Fruit fly (Drosophila melanogaster) whole organism, embryonic: Measurements from ENCODE around the gene CG2059.

Experiments used
- Atf3 ChIP-seq: fragments of 200-800 bp; sonication (Bioruptor generic); optimal IDR thresholded peaks from 3 replicates; lab custom pipeline; 2016; ENCODE audit warnings: missing biosample characterization, missing genetic modification characterization
- CG10543 ChIP-seq: fragments of 200-800 bp; sonication (Bioruptor generic); optimal IDR thresholded peaks from 3 replicates; lab custom pipeline; 2017; ENCODE audit warnings: missing biosample characterization, mild to moderate bottlenecking, missing genetic modification characterization, moderate library complexity
- CG11456 ChIP-seq: fragments of 200-800 bp; sonication (Bioruptor generic); IDR thresholded peaks from 3 replicates; pipeline ENCODE4 v1.3.6; 2022; ENCODE audit warnings: missing biosample characterization, missing genetic modification characterization
- CG11723 ChIP-seq: fragments of 200-800 bp; sonication (Bioruptor generic); optimal IDR thresholded peaks from 2 replicates; lab custom pipeline; 2017; ENCODE audit warnings: missing biosample characterization, mild to moderate bottlenecking, missing genetic modification characterization
- CG12071 ChIP-seq: fragments of 200-800 bp; sonication (Bioruptor generic); optimal IDR thresholded peaks from 3 replicates; lab custom pipeline; 2018; ENCODE audit warnings: missing biosample characterization, mild to moderate bottlenecking, missing genetic modification characterization
- CG1233 ChIP-seq: fragments of 200-800 bp; sonication (Bioruptor generic); optimal IDR thresholded peaks from 4 replicates; lab custom pipeline; 2018; ENCODE audit warnings: missing biosample characterization, mild to moderate bottlenecking, missing genetic modification characterization
- CG12942 ChIP-seq: fragments of 200-800 bp; sonication (Bioruptor generic); optimal IDR thresholded peaks from 3 replicates; lab custom pipeline; 2016; ENCODE audit warnings: missing biosample characterization, missing genetic modification characterization
- CG14014 ChIP-seq: fragments of 200-800 bp; sonication (Bioruptor generic); IDR thresholded peaks from 2 replicates; pipeline ENCODE4 v1.3.6; 2022; ENCODE audit warnings: missing biosample characterization, missing genetic modification characterization
- CG17328 ChIP-seq: fragments of 200-800 bp; sonication (Bioruptor generic); IDR thresholded peaks from 2 replicates; pipeline ENCODE4 v1.3.6; 2022; ENCODE audit warnings: missing biosample characterization, missing genetic modification characterization
- CG18599 ChIP-seq: fragments of 200-800 bp; sonication (Bioruptor generic); optimal IDR thresholded peaks from 3 replicates; lab custom pipeline; 2017; ENCODE audit warnings: missing biosample characterization, missing genetic modification characterization, mild to moderate bottlenecking, moderate library complexity, missing genetic modification reagents
- CG18764 ChIP-seq: fragments of 200-800 bp; sonication (Bioruptor generic); optimal IDR thresholded peaks from 3 replicates; lab custom pipeline; 2016; ENCODE audit warnings: missing biosample characterization, missing genetic modification characterization
- CG2202 ChIP-seq: fragments of 200-800 bp; sonication (Bioruptor generic); optimal IDR thresholded peaks from 2 replicates; lab custom pipeline; 2018; ENCODE audit warnings: missing biosample characterization, mild to moderate bottlenecking, missing genetic modification characterization
- CG3065 ChIP-seq: fragments of 200-800 bp; sonication (Bioruptor generic); optimal IDR thresholded peaks from 2 replicates; lab custom pipeline; 2016; ENCODE audit warnings: missing biosample characterization, missing genetic modification characterization
- CG3407 ChIP-seq: fragments of 200-800 bp; sonication (Bioruptor generic); optimal IDR thresholded peaks from 2 replicates; lab custom pipeline; 2018; ENCODE audit warnings: missing biosample characterization, mild to moderate bottlenecking, missing genetic modification characterization
- CG4328 ChIP-seq: fragments of 200-800 bp; sonication (Bioruptor generic); optimal IDR thresholded peaks from 3 replicates; lab custom pipeline; 2017; ENCODE audit warnings: missing biosample characterization, missing genetic modification reagents, missing genetic modification characterization
- CG6272 ChIP-seq: fragments of 200-800 bp; sonication (Bioruptor generic); IDR thresholded peaks from 2 replicates; pipeline ENCODE4 v1.3.6; 2022; ENCODE audit warnings: missing biosample characterization, missing genetic modification characterization
- CG7786 ChIP-seq: fragments of 200-800 bp; sonication (Bioruptor generic); optimal IDR thresholded peaks from 2 replicates; lab custom pipeline; 2016; ENCODE audit warnings: missing biosample characterization, missing genetic modification characterization
- CG8478 ChIP-seq: fragments of >200 bp; optimal IDR thresholded peaks from 2 replicates; lab custom pipeline; 2018
- E2f2 ChIP-seq: fragments of 200-800 bp; sonication (Bioruptor generic); IDR thresholded peaks from 2 replicates; pipeline ENCODE4 v1.3.6; 2022; ENCODE audit warnings: missing biosample characterization, missing genetic modification characterization
- Gug ChIP-seq: fragments of 200-800 bp; sonication (Bioruptor generic); IDR thresholded peaks from 4 replicates; pipeline ENCODE4 v1.3.6; 2022; ENCODE audit warnings: missing biosample characterization, missing genetic modification characterization
- Jarid2 ChIP-seq: fragments of 200-800 bp; sonication (Bioruptor generic); optimal IDR thresholded peaks from 3 replicates; lab custom pipeline; 2017; ENCODE audit warnings: mild to moderate bottlenecking, missing biosample characterization, missing genetic modification reagents, missing genetic modification characterization
- MESR4 ChIP-seq: fragments of 200-800 bp; sonication (Bioruptor generic); optimal IDR thresholded peaks from 2 replicates; lab custom pipeline; 2018; ENCODE audit warnings: missing biosample characterization, mild to moderate bottlenecking, missing genetic modification characterization, moderate library complexity
- Max ChIP-seq: fragments of 200-800 bp; sonication (Bioruptor generic); optimal IDR thresholded peaks from 2 replicates; lab custom pipeline; 2016; ENCODE audit warnings: missing biosample characterization, mild to moderate bottlenecking, missing genetic modification characterization
- NK7.1 ChIP-seq: fragments of 200-800 bp; sonication (Bioruptor generic); optimal IDR thresholded peaks from 3 replicates; lab custom pipeline; 2016; ENCODE audit warnings: missing biosample characterization, missing genetic modification characterization
- Neu2 ChIP-seq: fragments of 200-800 bp; sonication (Bioruptor generic); optimal IDR thresholded peaks from 3 replicates; lab custom pipeline; 2016; ENCODE audit warnings: missing biosample characterization, missing genetic modification characterization, borderline replicate concordance
- Oaz ChIP-seq: fragments of 200-800 bp; sonication (Bioruptor generic); IDR thresholded peaks from 2 replicates; pipeline ENCODE4 v1.3.6; 2022; ENCODE audit warnings: missing biosample characterization, missing genetic modification characterization
- Opbp ChIP-seq: fragments of 200-800 bp; sonication (Bioruptor generic); IDR thresholded peaks from 3 replicates; pipeline ENCODE4 v1.3.6; 2022; ENCODE audit warnings: missing biosample characterization, missing genetic modification characterization; ENCODE audit not compliant: partially characterized antibody
- Scr ChIP-seq: fragments of 200-800 bp; sonication (Bioruptor generic); IDR thresholded peaks from 2 replicates; pipeline ENCODE4 v1.3.6; 2022; ENCODE audit warnings: missing biosample characterization, missing genetic modification characterization; ENCODE audit not compliant: partially characterized antibody
- Sin3A ChIP-seq: fragments of >200 bp; optimal IDR thresholded peaks from 2 replicates; lab custom pipeline; 2018
- Taf1 ChIP-seq: fragments of 200-800 bp; sonication (Bioruptor generic); IDR thresholded peaks from 2 replicates; pipeline ENCODE4 v1.3.6; 2022; ENCODE audit warnings: missing biosample characterization, missing genetic modification characterization
- abd-A ChIP-seq: fragments of 200-800 bp; sonication (Bioruptor generic); optimal IDR thresholded peaks from 3 replicates; lab custom pipeline; 2019; ENCODE audit warnings: missing biosample characterization, mild to moderate bottlenecking, missing genetic modification characterization, moderate library complexity
- al ChIP-seq: fragments of 200-800 bp; sonication (Bioruptor generic); IDR thresholded peaks from 2 replicates; pipeline ENCODE4 v1.3.6; 2022; ENCODE audit warnings: missing biosample characterization, missing genetic modification characterization
- bcd ChIP-seq: fragments of 200-800 bp; sonication (Bioruptor generic); optimal IDR thresholded peaks from 2 replicates; lab custom pipeline; 2017; ENCODE audit warnings: missing biosample characterization, mild to moderate bottlenecking, missing genetic modification characterization
- dysf ChIP-seq: fragments of 200-800 bp; sonication (Bioruptor generic); IDR thresholded peaks from 3 replicates; pipeline ENCODE4 v1.3.6; 2022; ENCODE audit warnings: missing biosample characterization, missing genetic modification characterization
- fd64A ChIP-seq: fragments of 200-800 bp; sonication (Bioruptor generic); optimal IDR thresholded peaks from 3 replicates; lab custom pipeline; 2018; ENCODE audit warnings: missing biosample characterization, mild to moderate bottlenecking, missing genetic modification characterization
- fu2 ChIP-seq: fragments of 200-800 bp; sonication (Bioruptor generic); optimal IDR thresholded peaks from 2 replicates; lab custom pipeline; 2016; ENCODE audit warnings: missing biosample characterization, missing genetic modification characterization
- gcm ChIP-seq: fragments of 200-800 bp; sonication (Bioruptor generic); optimal IDR thresholded peaks from 2 replicates; lab custom pipeline; 2019; ENCODE audit warnings: missing biosample characterization, mild to moderate bottlenecking, missing genetic modification characterization, moderate library complexity
- gem ChIP-seq: fragments of 200-800 bp; sonication (Bioruptor generic); optimal IDR thresholded peaks from 2 replicates; lab custom pipeline; 2019; ENCODE audit warnings: missing biosample characterization, mild to moderate bottlenecking, missing genetic modification characterization, moderate library complexity
- gfzf ChIP-seq: fragments of 200-800 bp; sonication (Bioruptor generic); optimal IDR thresholded peaks from 2 replicates; lab custom pipeline; 2016; ENCODE audit warnings: missing biosample characterization, mild to moderate bottlenecking, missing genetic modification characterization, moderate library complexity
- hkb ChIP-seq, 2 experiments: fragments of 200-800 bp in 1 of 2; fragments of >200 bp in 1 of 2; sonication (Bioruptor generic) in 1 of 2; IDR thresholded peaks in 1 of 2; optimal IDR thresholded peaks in 1 of 2; 2 replicates each; pipeline versions ENCODE4 v1.3.6 to Lab custom; 2017 to 2022; ENCODE audit warnings: missing biosample characterization in 1 of 2, missing genetic modification characterization in 1 of 2
- knrl ChIP-seq: fragments of 200-800 bp; sonication (Bioruptor generic); IDR thresholded peaks from 3 replicates; pipeline ENCODE4 v1.3.6; 2022; ENCODE audit warnings: missing biosample characterization, missing genetic modification characterization; ENCODE audit not compliant: partially characterized antibody
- lab ChIP-seq: fragments of 200-800 bp; sonication (Bioruptor generic); optimal IDR thresholded peaks from 3 replicates; lab custom pipeline; 2017; ENCODE audit warnings: missing biosample characterization, missing genetic modification characterization, mild to moderate bottlenecking, moderate library complexity, missing genetic modification reagents
- odd ChIP-seq: fragments of 200-800 bp; sonication (Bioruptor generic); optimal IDR thresholded peaks from 2 replicates; lab custom pipeline; 2017; ENCODE audit warnings: missing biosample characterization, mild to moderate bottlenecking, missing genetic modification characterization
- pfk ChIP-seq: fragments of 200-800 bp; sonication (Bioruptor generic); optimal IDR thresholded peaks from 2 replicates; lab custom pipeline; 2018; ENCODE audit warnings: missing biosample characterization, mild to moderate bottlenecking, missing genetic modification characterization, moderate library complexity
- pnt ChIP-seq: fragments of 200-800 bp; sonication (Bioruptor generic); optimal IDR thresholded peaks from 3 replicates; lab custom pipeline; 2016; ENCODE audit warnings: missing biosample characterization, missing genetic modification characterization
- ranshi ChIP-seq: fragments of 200-800 bp; sonication (Bioruptor generic); IDR thresholded peaks from 2 replicates; pipeline ENCODE4 v1.3.6; 2022; ENCODE audit warnings: missing biosample characterization, missing genetic modification characterization
- sens ChIP-seq: fragments of 200-800 bp; sonication (Bioruptor generic); peaks from one replicate; lab custom pipeline; 2016; ENCODE audit warnings: missing biosample characterization, missing genetic modification characterization
- slou ChIP-seq: fragments of 200-800 bp; sonication (Bioruptor generic); optimal IDR thresholded peaks from 3 replicates; lab custom pipeline; 2016; ENCODE audit warnings: missing biosample characterization, missing genetic modification characterization
- vvl ChIP-seq: fragments of 200-800 bp; sonication (Bioruptor generic); IDR thresholded peaks from 2 replicates; pipeline ENCODE4 v1.3.6; 2022; ENCODE audit warnings: missing biosample characterization, missing genetic modification characterization
- zfh2 ChIP-seq: fragments of 200-800 bp; sonication (Bioruptor generic); optimal IDR thresholded peaks from 2 replicates; lab custom pipeline; 2016; ENCODE audit warnings: missing biosample characterization, missing genetic modification characterization

Gene CG2059

DNA sequence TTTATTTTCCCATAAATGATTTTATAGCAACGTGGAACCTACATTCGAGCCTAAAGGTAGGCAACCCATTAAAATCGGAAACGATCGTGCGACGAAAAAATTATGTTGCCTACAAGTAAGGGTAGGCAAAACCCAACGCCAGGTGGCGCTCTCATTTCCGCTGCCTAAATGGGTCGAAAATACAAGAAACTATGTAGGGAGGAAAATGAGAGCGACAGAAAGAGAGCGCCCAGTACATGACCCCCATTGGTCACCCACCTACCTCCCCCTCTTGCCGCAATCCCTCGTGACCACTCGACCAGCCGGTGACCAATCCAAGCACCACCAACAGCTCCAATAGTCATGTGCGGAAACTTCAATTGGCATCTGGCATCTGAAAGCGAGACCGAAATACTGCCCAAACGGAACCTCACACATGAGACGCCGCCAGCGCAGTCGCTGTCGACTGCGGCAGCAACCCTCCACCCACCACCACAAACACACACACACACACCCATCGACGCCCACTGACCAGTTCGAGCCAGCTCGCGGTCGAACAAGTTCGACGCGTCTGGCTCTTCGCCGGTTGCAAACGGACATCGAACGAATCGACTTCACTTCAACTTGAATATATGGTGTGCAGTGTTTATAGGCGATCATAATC is 44.1 kb upstream of the CG2059 start (continued):
- TF ChIP-seq bcd (GFP tag; lab: Kevin White, UChicago) (peak; percentile 92), MESR4 (GFP tag; lab: Kevin White, UChicago) (peak; percentile 6), CG18764 (GFP tag; lab: Kevin White, UChicago) (peak; percentile 82), Neu2 (GFP tag; lab: Kevin White, UChicago) (no peak), gem (tag; lab: Kevin White, UChicago) (peak; percentile 67), Oaz (GFP tag; lab: Robert Waterston, UW) (peak; percentile 70), Opbp (GFP tag; lab: Robert Waterston, UW) (peak; percentile 45; the same call in 1 of the 3 replicates), E2f2 (GFP tag; lab: Robert Waterston, UW) (peak; percentile 31; the same call in 1 of the 2 replicates), CG6272 (GFP tag; lab: Robert Waterston, UW) (peak; percentile 60; the same call in 1 of the 2 replicates), CG3407 (peak; percentile 82), CG14014 (peak; percentile 78), CG17328 (GFP tag; lab: Robert Waterston, UW) (peak; percentile 85), CG10543 (GFP tag; lab: Kevin White, UChicago) (peak; percentile 84), al (GFP tag; lab: Robert Waterston, UW) (peak; percentile 41; the same call in 1 of the 2 replicates), pnt (GFP tag; lab: Kevin White, UChicago) (peak; percentile 49), CG1233 (GFP tag; lab: Kevin White, UChicago) (peak; percentile 89), CG3065 (GFP tag; lab: Kevin White, UChicago) (peak; percentile 66), sens (GFP tag; lab: Kevin White, UChicago) (peak; percentile 93), CG11723 (GFP tag; lab: Kevin White, UChicago) (peak; percentile 80), hkb (optimal IDR thresholded peaks at IDR 0.05; lab: Kevin White, UChicago) (no peak), hkb (GFP tag; IDR thresholded peaks at IDR 0.05; lab: Robert Waterston, UW) (peak; percentile 73), CG12942 (GFP tag; lab: Kevin White, UChicago) (peak; percentile 68), Gug (peak; percentile 41; the same call in 1 of the 4 replicates), vvl (GFP tag; lab: Robert Waterston, UW) (peak; percentile 90), CG2202 (tag; lab: Kevin White, UChicago) (peak; percentile 83), fu2 (peak; percentile 52), CG11456 (peak; percentile 95), Sin3A (lab: Kevin White, UChicago) (no peak), CG8478 (no peak), gfzf (GFP tag; lab: Kevin White, UChicago) (no peak), Atf3 (peak; percentile 45), NK7.1 (peak; percentile 60), pfk (peak; percentile 69), Scr (no peak), odd (GFP tag; lab: Kevin White, UChicago) (peak; percentile 80), Taf1 (GFP tag; lab: Robert Waterston, UW) (no peak), gcm (GFP tag; lab: Kevin White, UChicago) (peak; percentile 72), CG18599 (peak; percentile 68), dysf (peak; percentile 82), CG7786 (GFP tag; lab: Kevin White, UChicago) (peak; percentile 54), slou (GFP tag; lab: Kevin White, UChicago) (peak; percentile 72), Jarid2 (GFP tag; lab: Kevin White, UChicago) (peak; percentile 71), abd-A (tag; lab: Kevin White, UChicago) (no peak), CG4328 (GFP tag; lab: Kevin White, UChicago) (peak; percentile 89), fd64A (peak; percentile 61), zfh2 (GFP tag; lab: Kevin White, UChicago) (peak; percentile 63), knrl (GFP tag; lab: Robert Waterston, UW) (no peak), lab (GFP tag; lab: Kevin White, UChicago) (peak; percentile 85), ranshi (peak; percentile 76), CG12071 (peak; percentile 86), Max (GFP tag; lab: Kevin White, UChicago) (peak; percentile 32)
